Worm (Caenorhabditis elegans) whole organism, L4/young adult: ENCODE results near the gene ppk-2.

Experiments
- W03F9.2 ChIP-seq: fragments of 150-350 bp; optimal IDR thresholded peaks from 2 replicates; lab custom pipeline; 2014; ENCODE audit warnings: missing biosample characterization, missing genetic modification characterization
- dao-5 ChIP-seq: sonication (generic microtip); optimal IDR thresholded peaks from 2 replicates; lab custom pipeline; 2016; ENCODE audit warnings: missing genotype, missing genetic modification characterization, moderate library complexity, missing compliant biosample characterization
- him-1 ChIP-seq: sonication (generic microtip); optimal IDR thresholded peaks from 2 replicates; lab custom pipeline; 2016; ENCODE audit warnings: missing genotype, missing genetic modification reagents, missing genetic modification characterization, missing compliant biosample characterization

The ppk-2 gene

ce11 chrIII:2098185-2098584, 3.9 kb upstream of the ppk-2 start:
- TF ChIP-seq him-1 (tag; lab: Kevin White, UChicago) = no peak
- TF ChIP-seq dao-5 = no peak
- no peak for TF ChIP-seq W03F9.2 (tag; lab: Kevin White, UChicago)

ce11 chrIII:2099808-2100366, 2.2 kb upstream of the ppk-2 start:
- TF ChIP-seq dao-5 (no peak), him-1 (tag; lab: Kevin White, UChicago) (no peak), W03F9.2 (tag; lab: Kevin White, UChicago) (no peak)

- no peak for TF ChIP-seq dao-5
- TF ChIP-seq W03F9.2 (tag; lab: Kevin White, UChicago) = no peak
- no peak for TF ChIP-seq him-1 (tag; lab: Kevin White, UChicago)
Measured at ce11 chrIII:2100842-2101241, 1.3 kb upstream of the ppk-2 start.

ce11 chrIII:2101310-2101709, 785 bp upstream of the ppk-2 start:
- TF ChIP-seq him-1 (tag; lab: Kevin White, UChicago) (no peak), dao-5 (no peak), W03F9.2 (tag; lab: Kevin White, UChicago) (no peak)

- TF ChIP-seq W03F9.2 (tag; lab: Kevin White, UChicago) (no peak), dao-5 (no peak), him-1 (tag; lab: Kevin White, UChicago) (no peak)
Measured at ce11 chrIII:2105935-2106334, 3.8 kb downstream of the ppk-2 start.

- no peak for TF ChIP-seq dao-5
- TF ChIP-seq W03F9.2 (tag; lab: Kevin White, UChicago) = no peak
- no peak for TF ChIP-seq him-1 (tag; lab: Kevin White, UChicago)
Measured at ce11 chrIII:2110249-2110648, 8.2 kb downstream of the ppk-2 start, which contains the start of gene Y48G9A.7. Gene Y48G9A.7, plus strand, starts transcription at chrIII:2110549.

- no peak for TF ChIP-seq W03F9.2 (tag; lab: Kevin White, UChicago)
- no peak for TF ChIP-seq dao-5
- TF ChIP-seq him-1 (tag; lab: Kevin White, UChicago) = no peak
Measured at ce11 chrIII:2111376-2111775, 9.3 kb downstream of the ppk-2 start.

ce11 chrIII:2112009-2112408, 9.9 kb downstream of the ppk-2 start:
- TF ChIP-seq W03F9.2 (tag; lab: Kevin White, UChicago) = no peak
- TF ChIP-seq him-1 (tag; lab: Kevin White, UChicago) = no peak
- no peak for TF ChIP-seq dao-5

- TF ChIP-seq W03F9.2 (tag; lab: Kevin White, UChicago) (no peak), him-1 (tag; lab: Kevin White, UChicago) (no peak), dao-5 (no peak)
Measured at ce11 chrIII:2112601-2113176, 10.6 kb downstream of the ppk-2 start.

ce11 chrIII:2115322-2115721, 13.2 kb downstream of the ppk-2 start:
- TF ChIP-seq W03F9.2 (tag; lab: Kevin White, UChicago) (no peak), him-1 (tag; lab: Kevin White, UChicago) (no peak), dao-5 (no peak)

- TF ChIP-seq W03F9.2 (tag; lab: Kevin White, UChicago) (no peak), dao-5 (no peak), him-1 (tag; lab: Kevin White, UChicago) (no peak)
Measured at ce11 chrIII:2116797-2117196, 14.7 kb downstream of the ppk-2 start, which contains the start of gene Y48G9A.11. Gene Y48G9A.11, minus strand, starts transcription at chrIII:2116897.

- no peak for TF ChIP-seq him-1 (tag; lab: Kevin White, UChicago)
- TF ChIP-seq dao-5 = no peak
- no peak for TF ChIP-seq W03F9.2 (tag; lab: Kevin White, UChicago)
Measured at ce11 chrIII:2117541-2117940, 15.4 kb downstream of the ppk-2 start, which contains the start of gene Y48G9A.6. Gene Y48G9A.6, plus strand, starts transcription at chrIII:2117841.

- TF ChIP-seq W03F9.2 (tag; lab: Kevin White, UChicago) = no peak
Measured at ce11 chrIII:2123673-2124187, 21.6 kb downstream of the ppk-2 start, which contains the start of gene frl-1. Gene frl-1, plus strand, starts transcription at chrIII:2124137.

ce11 chrIII:2125936-2126335, 23.8 kb downstream of the ppk-2 start:
- TF ChIP-seq dao-5 (no peak), him-1 (tag; lab: Kevin White, UChicago) (no peak), W03F9.2 (tag; lab: Kevin White, UChicago) (no peak)

- TF ChIP-seq W03F9.2 (tag; lab: Kevin White, UChicago) (no peak), dao-5 (no peak), him-1 (tag; lab: Kevin White, UChicago) (no peak)
Measured at ce11 chrIII:2129377-2129776, 27.3 kb downstream of the ppk-2 start.
